Worm (Caenorhabditis elegans) whole organism, late embryonic: ENCODE data around the gene lgc-35.

ENCODE experiments used
- C38D4.7 ChIP-seq: fragments of 200-800 bp; sonication (Bioruptor generic); optimal IDR thresholded peaks from 2 replicates; lab custom pipeline; 2018; ENCODE audit warnings: mild to moderate bottlenecking, missing genetic modification characterization, moderate library complexity, missing compliant biosample characterization
- K02D7.2 ChIP-seq: sonication (generic microtip); optimal IDR thresholded peaks from 2 replicates; lab custom pipeline; 2017; ENCODE audit warnings: mild to moderate bottlenecking, missing genetic modification characterization, missing compliant biosample characterization
- K09A11.1 ChIP-seq: sonication (generic microtip); optimal IDR thresholded peaks from 2 replicates; lab custom pipeline; 2017; ENCODE audit warnings: antibody characterized with exemption, mild to moderate bottlenecking, missing genetic modification characterization, missing compliant biosample characterization; ENCODE audit not compliant: insufficient read depth
- ceh-18 ChIP-seq: sonication (generic microtip); optimal IDR thresholded peaks from 2 replicates; lab custom pipeline; 2016; ENCODE audit warnings: missing genetic modification characterization, missing compliant biosample characterization
- ceh-19 ChIP-seq: fragments of 200-800 bp; sonication (Bioruptor generic); optimal IDR thresholded peaks from 2 replicates; lab custom pipeline; 2018; ENCODE audit warnings: mild to moderate bottlenecking, missing genetic modification characterization, missing compliant biosample characterization
- ceh-2 ChIP-seq: sonication (generic microtip); optimal IDR thresholded peaks from 2 replicates; lab custom pipeline; 2016; ENCODE audit warnings: missing genotype, missing genetic modification characterization, missing compliant biosample characterization
- ceh-22 ChIP-seq: sonication (generic microtip); optimal IDR thresholded peaks from 2 replicates; lab custom pipeline; 2017; ENCODE audit warnings: missing biosample characterization, missing genetic modification characterization
- ceh-30 ChIP-seq: fragments of 150-350 bp; optimal IDR thresholded peaks from 2 replicates; lab custom pipeline; 2014; ENCODE audit warnings: missing biosample characterization, missing genetic modification characterization
- ceh-31 ChIP-seq: sonication (generic microtip); optimal IDR thresholded peaks from 2 replicates; lab custom pipeline; 2016; ENCODE audit warnings: missing genetic modification characterization, missing compliant biosample characterization
- ceh-34 ChIP-seq: sonication (generic microtip); optimal IDR thresholded peaks from 2 replicates; lab custom pipeline; 2016; ENCODE audit warnings: mild to moderate bottlenecking, missing genetic modification characterization, missing compliant biosample characterization
- ceh-6 ChIP-seq: fragments of 200-800 bp; sonication (Bioruptor generic); optimal IDR thresholded peaks from 2 replicates; lab custom pipeline; 2018; ENCODE audit warnings: mild to moderate bottlenecking, missing genetic modification characterization, missing compliant biosample characterization
- dmd-4 ChIP-seq: sonication (generic microtip); optimal IDR thresholded peaks from 2 replicates; lab custom pipeline; 2016; ENCODE audit warnings: borderline replicate concordance, missing genetic modification characterization, missing compliant biosample characterization
- elt-2 ChIP-seq: sonication (generic microtip); optimal IDR thresholded peaks from 2 replicates; lab custom pipeline; 2016; ENCODE audit warnings: missing genetic modification reagents, missing genetic modification characterization, missing compliant biosample characterization
- fkh-6 ChIP-seq: sonication (generic microtip); optimal IDR thresholded peaks from 2 replicates; lab custom pipeline; 2016; ENCODE audit warnings: missing genetic modification characterization, missing compliant biosample characterization
- gmeb-2 ChIP-seq: sonication (generic microtip); optimal IDR thresholded peaks from 2 replicates; lab custom pipeline; 2016; ENCODE audit warnings: missing genetic modification characterization, inconsistent platforms, missing compliant biosample characterization
- hlh-13 ChIP-seq: fragments of 200-800 bp; sonication (Bioruptor generic); optimal IDR thresholded peaks from 2 replicates; lab custom pipeline; 2018; ENCODE audit warnings: mild to moderate bottlenecking, missing genetic modification characterization, missing compliant biosample characterization
- hlh-30 ChIP-seq: sonication (generic microtip); optimal IDR thresholded peaks from 2 replicates; lab custom pipeline; 2017; ENCODE audit warnings: antibody characterized with exemption, missing genetic modification characterization, missing compliant biosample characterization; ENCODE audit not compliant: insufficient read depth
- hlh-6 ChIP-seq: sonication (generic microtip); optimal IDR thresholded peaks from 2 replicates; lab custom pipeline; 2016; ENCODE audit warnings: missing genotype, missing genetic modification characterization, missing compliant biosample characterization
- hlh-8 ChIP-seq: sonication (generic microtip); optimal IDR thresholded peaks from 2 replicates; lab custom pipeline; 2016; ENCODE audit warnings: missing genotype, missing genetic modification characterization, missing compliant biosample characterization
- lim-6 ChIP-seq: sonication (generic microtip); optimal IDR thresholded peaks from 2 replicates; lab custom pipeline; 2016; ENCODE audit warnings: missing genetic modification characterization, missing compliant biosample characterization
- lin-11 ChIP-seq: fragments of 200-800 bp; sonication (Bioruptor generic); optimal IDR thresholded peaks from 2 replicates; lab custom pipeline; 2018; ENCODE audit warnings: mild to moderate bottlenecking, missing genetic modification characterization, missing compliant biosample characterization
- nfya-1 ChIP-seq: sonication (generic microtip); optimal IDR thresholded peaks from 2 replicates; lab custom pipeline; 2017; ENCODE audit warnings: missing genetic modification characterization, mild to moderate bottlenecking, missing compliant biosample characterization, antibody characterized with exemption, moderate library complexity
- npax-4 ChIP-seq: sonication (generic microtip); optimal IDR thresholded peaks from 2 replicates; lab custom pipeline; 2016; ENCODE audit warnings: missing genetic modification characterization, missing compliant biosample characterization
- pag-3 ChIP-seq: sonication (generic microtip); optimal IDR thresholded peaks from 2 replicates; lab custom pipeline; 2016; ENCODE audit warnings: missing compliant biosample characterization, missing genetic modification characterization, borderline replicate concordance
- pat-9 ChIP-seq: fragments of 200-800 bp; sonication (Bioruptor generic); optimal IDR thresholded peaks from 2 replicates; lab custom pipeline; 2018; ENCODE audit warnings: mild to moderate bottlenecking, missing genetic modification characterization, moderate library complexity, missing compliant biosample characterization
- pax-1 ChIP-seq: fragments of 150-350 bp; optimal IDR thresholded peaks from 2 replicates; lab custom pipeline; 2014; ENCODE audit warnings: missing biosample characterization, missing genetic modification characterization
- pros-1 ChIP-seq: fragments of 150-350 bp; optimal IDR thresholded peaks from 2 replicates; lab custom pipeline; 2014; ENCODE audit warnings: missing biosample characterization, missing genetic modification reagents, missing genetic modification characterization
- rnt-1 ChIP-seq: sonication (generic microtip); optimal IDR thresholded peaks from 2 replicates; lab custom pipeline; 2016; ENCODE audit warnings: missing genetic modification characterization, missing compliant biosample characterization
- sdc-2 ChIP-seq: sonication (generic microtip); optimal IDR thresholded peaks from 2 replicates; lab custom pipeline; 2016; ENCODE audit warnings: missing genotype, missing genetic modification characterization, missing compliant biosample characterization
- sox-2 ChIP-seq: fragments of 200-800 bp; sonication (Bioruptor generic); IDR thresholded peaks from 2 replicates; pipeline ENCODE4 v1.3.6; 2022; ENCODE audit warnings: missing genetic modification reagents, missing genetic modification characterization, missing compliant biosample characterization
- syd-9 ChIP-seq: sonication (generic microtip); optimal IDR thresholded peaks from 2 replicates; lab custom pipeline; 2016; ENCODE audit warnings: mild to moderate bottlenecking, missing genetic modification characterization, moderate library complexity, missing compliant biosample characterization
- tbx-2 ChIP-seq: sonication (generic microtip); optimal IDR thresholded peaks from 2 replicates; lab custom pipeline; 2016; ENCODE audit warnings: missing genetic modification characterization, missing compliant biosample characterization
- tbx-7 ChIP-seq: sonication (generic microtip); optimal IDR thresholded peaks from 2 replicates; lab custom pipeline; 2016; ENCODE audit warnings: missing genotype, missing genetic modification characterization, missing compliant biosample characterization
- unc-42 ChIP-seq: sonication (generic microtip); optimal IDR thresholded peaks from 2 replicates; lab custom pipeline; 2016; ENCODE audit warnings: missing genotype, missing genetic modification characterization, missing compliant biosample characterization
- unc-86 ChIP-seq: sonication (generic microtip); optimal IDR thresholded peaks from 2 replicates; lab custom pipeline; 2016; ENCODE audit warnings: missing genetic modification characterization, missing compliant biosample characterization
- zip-5 ChIP-seq: sonication (generic microtip); optimal IDR thresholded peaks from 2 replicates; lab custom pipeline; 2016; ENCODE audit warnings: missing genetic modification characterization, missing compliant biosample characterization
- ztf-16 ChIP-seq: sonication (generic microtip); optimal IDR thresholded peaks from 2 replicates; lab custom pipeline; 2017; ENCODE audit warnings: missing genetic modification characterization, missing compliant biosample characterization

lgc-35 gene

DNA sequence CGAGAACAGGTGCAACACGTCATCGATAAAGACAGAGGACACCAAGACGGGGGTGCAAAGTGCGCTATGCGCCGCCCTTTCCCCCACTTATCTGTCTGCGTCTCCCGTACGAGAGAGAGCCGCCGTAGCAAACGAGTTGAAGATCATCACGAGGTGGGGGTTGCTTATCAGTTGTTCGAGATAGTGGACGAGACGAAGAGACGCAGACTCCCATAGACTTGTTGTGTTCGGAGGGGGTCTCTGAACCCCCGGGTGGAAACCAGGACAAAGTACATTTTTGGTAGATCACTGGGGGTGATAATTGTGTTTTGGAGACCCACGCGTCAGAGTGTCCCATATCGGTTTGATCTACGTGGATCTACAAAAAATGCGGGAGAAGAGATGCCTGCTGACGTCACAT, 41.1 kb downstream of the lgc-35 start (continued):
- TF ChIP-seq tbx-2 (peak; percentile 71), ceh-19 (GFP tag; lab: Kevin White, UChicago) (no peak), lin-11 (no peak), ceh-6 (GFP tag; lab: Kevin White, UChicago) (no peak), fkh-6 (tag; lab: Kevin White, UChicago) (no peak), K02D7.2 (no peak), unc-86 (tag; lab: Kevin White, UChicago) (no peak), dmd-4 (no peak), hlh-8 (tag; lab: Kevin White, UChicago) (no peak), C38D4.7 (GFP tag; lab: Kevin White, UChicago) (no peak), pros-1 (no peak), gmeb-2 (no peak), ceh-2 (tag; lab: Kevin White, UChicago) (no peak), lim-6 (tag; lab: Kevin White, UChicago) (no peak), ceh-22 (tag; lab: Kevin White, UChicago) (no peak), hlh-30 (tag; lab: Kevin White, UChicago) (peak; percentile 90), pat-9 (tag; lab: Kevin White, UChicago) (no peak), pag-3 (tag; lab: Kevin White, UChicago) (no peak), ceh-34 (no peak), ceh-30 (no peak), ztf-16 (tag; lab: Kevin White, UChicago) (no peak), syd-9 (tag; lab: Kevin White, UChicago) (no peak), elt-2 (tag; lab: Kevin White, UChicago) (peak; percentile 72), K09A11.1 (no peak), hlh-6 (tag; lab: Kevin White, UChicago) (peak; percentile 77), hlh-13 (no peak), sox-2 (no peak), ceh-31 (tag; lab: Kevin White, UChicago) (peak; percentile 40)

DNA sequence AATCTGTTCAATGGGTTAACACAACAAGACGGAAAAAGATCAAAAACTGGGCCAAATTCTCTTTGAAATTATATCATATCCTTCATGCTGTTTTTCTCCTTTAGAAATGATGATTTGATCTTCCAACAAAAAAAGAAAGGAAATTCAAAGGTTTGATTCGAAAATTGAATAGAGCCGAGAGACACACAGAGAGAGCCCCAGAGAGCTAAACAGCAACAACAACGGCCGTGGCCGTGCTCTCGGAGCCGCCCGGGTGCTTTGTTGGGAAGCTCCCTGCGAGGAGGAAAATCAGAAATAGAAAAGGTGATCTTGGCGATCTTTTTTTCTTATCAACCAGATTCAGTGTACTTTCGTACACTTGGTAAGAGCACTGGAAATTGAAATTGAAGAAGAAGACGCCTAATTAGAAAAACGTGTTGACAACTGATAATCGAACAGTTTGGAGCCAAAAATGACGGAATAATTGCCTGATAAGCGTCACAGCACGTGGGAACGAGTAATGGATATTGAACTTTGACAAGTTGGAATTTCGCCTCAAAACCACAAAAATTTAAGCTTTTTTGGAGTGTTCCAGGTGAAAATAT, 42.7 kb downstream of the lgc-35 start:
- TF ChIP-seq unc-86 (tag; lab: Kevin White, UChicago) (no peak), unc-42 (tag; lab: Kevin White, UChicago) (peak; percentile 30), hlh-6 (tag; lab: Kevin White, UChicago) (peak; percentile 31), nfya-1 (tag; lab: Kevin White, UChicago) (peak; percentile 5)
- TF ChIP-seq, all 69 proteins: peak for 3

DNA sequence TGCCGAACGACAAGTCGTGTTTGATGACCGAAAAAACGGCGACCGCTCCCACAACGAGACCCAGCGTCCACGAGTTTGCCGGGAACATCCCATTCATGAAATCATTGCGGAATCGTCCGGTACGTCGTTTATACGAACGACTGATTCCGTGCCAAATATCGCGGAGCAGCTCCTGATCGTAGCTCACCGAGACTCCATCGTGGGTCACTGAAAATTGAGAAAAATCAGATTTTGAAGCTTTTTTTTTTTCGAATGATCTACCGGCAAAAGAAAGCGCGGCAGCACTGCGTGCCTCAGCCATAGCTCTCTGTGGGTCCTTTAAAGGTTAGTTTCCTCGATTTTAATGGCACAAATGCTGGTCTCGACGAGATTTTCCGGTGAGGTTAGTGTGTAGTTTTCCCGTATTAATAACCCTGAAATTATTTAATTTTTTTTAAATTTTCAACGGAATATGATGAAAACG, 43.9 kb downstream of the lgc-35 start, which contains the start of gene cpt-1:
cpt-1 (minus strand) TSS at position 413 of the 463 bp plus-strand sequence.
- no peak for TF ChIP-seq rnt-1 (tag; lab: Kevin White, UChicago)
- no peak for TF ChIP-seq pax-1
- no peak for TF ChIP-seq C38D4.7 (GFP tag; lab: Kevin White, UChicago)
- no peak for TF ChIP-seq sdc-2 (tag; lab: Kevin White, UChicago)
- TF ChIP-seq dmd-4: no peak
- TF ChIP-seq gmeb-2: no peak
- TF ChIP-seq zip-5 (tag; lab: Kevin White, UChicago): no peak
- TF ChIP-seq npax-4 (tag; lab: Kevin White, UChicago): no peak
- no peak for TF ChIP-seq ceh-18 (tag; lab: Kevin White, UChicago)

DNA sequence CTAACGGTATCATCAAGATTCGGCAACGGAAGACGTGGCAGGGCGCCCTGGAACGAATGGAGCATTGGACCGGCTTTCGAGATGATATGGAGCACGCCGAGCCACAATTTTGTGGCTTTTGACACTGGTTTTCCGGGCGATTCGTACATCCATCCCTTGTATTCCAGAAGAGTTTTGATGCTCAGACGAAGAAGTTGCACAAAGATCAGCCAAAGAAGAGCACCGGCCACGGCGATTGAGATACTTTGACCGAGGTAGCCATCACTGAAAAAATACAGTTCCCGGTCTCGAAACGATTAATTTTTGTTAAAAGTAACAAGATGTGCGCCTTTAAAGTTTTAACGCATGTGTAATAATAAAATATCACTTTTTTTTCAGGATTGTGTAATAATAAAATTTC, 44.8 kb downstream of the lgc-35 start:
- TF ChIP-seq tbx-7 (tag; lab: Kevin White, UChicago): no peak
- TF ChIP-seq hlh-6 (tag; lab: Kevin White, UChicago): peak; percentile 20
